Worm (Caenorhabditis elegans) whole organism, early embryonic: ENCODE data around the gene pph-4.2.

ENCODE experiments used
- B0310.2 ChIP-seq: sonication (generic microtip); optimal IDR thresholded peaks from 2 replicates; lab custom pipeline; 2016; ENCODE audit warnings: mild to moderate bottlenecking, missing genetic modification characterization, missing compliant biosample characterization
- F13C5.2 ChIP-seq: sonication (generic microtip); optimal IDR thresholded peaks from 2 replicates; lab custom pipeline; 2017; ENCODE audit warnings: mild to moderate bottlenecking, missing genetic modification characterization, inconsistent platforms, missing compliant biosample characterization
- aly-1 ChIP-seq: sonication (generic microtip); optimal IDR thresholded peaks from 2 replicates; lab custom pipeline; 2016; ENCODE audit warnings: missing genetic modification characterization, missing compliant biosample characterization
- ama-1 ChIP-seq: fragments of 150-350 bp; optimal IDR thresholded peaks from 2 replicates; lab custom pipeline; 2014
- ceh-13 ChIP-seq: fragments of 200-800 bp; sonication (Bioruptor generic); optimal IDR thresholded peaks from 2 replicates; lab custom pipeline; 2018; ENCODE audit warnings: mild to moderate bottlenecking, missing genetic modification characterization, missing compliant biosample characterization
- ceh-36 ChIP-seq: sonication (generic microtip); optimal IDR thresholded peaks from 2 replicates; lab custom pipeline; 2016; ENCODE audit warnings: missing genetic modification characterization, inconsistent platforms, missing compliant biosample characterization
- ets-7 ChIP-seq: sonication (generic microtip); optimal IDR thresholded peaks from 2 replicates; lab custom pipeline; 2016; ENCODE audit warnings: missing genotype, missing genetic modification characterization, missing compliant biosample characterization
- flt-1 ChIP-seq: fragments of 200-800 bp; sonication (Bioruptor generic); IDR thresholded peaks from 2 replicates; pipeline ENCODE4 v1.3.6; 2022; ENCODE audit warnings: missing genetic modification characterization, missing compliant biosample characterization
- hmbx-1 ChIP-seq: sonication (generic microtip); optimal IDR thresholded peaks from 2 replicates; lab custom pipeline; 2016; ENCODE audit warnings: mild to moderate bottlenecking, missing genetic modification characterization, missing compliant biosample characterization
- hmg-4 ChIP-seq: fragments of 200-800 bp; sonication (Bioruptor generic); optimal IDR thresholded peaks from 2 replicates; lab custom pipeline; 2018; ENCODE audit warnings: mild to moderate bottlenecking, missing genetic modification characterization, missing compliant biosample characterization
- hnd-1 ChIP-seq: sonication (generic microtip); optimal IDR thresholded peaks from 2 replicates; lab custom pipeline; 2016; ENCODE audit warnings: missing genetic modification characterization, missing compliant biosample characterization
- pes-1 ChIP-seq: fragments of 200-800 bp; sonication (Bioruptor generic); IDR thresholded peaks from 2 replicates; pipeline ENCODE4 v1.3.6; 2022; ENCODE audit warnings: missing genetic modification reagents, missing genetic modification characterization, missing compliant biosample characterization
- scrt-1 ChIP-seq: fragments of 200-800 bp; sonication (Bioruptor generic); IDR thresholded peaks from 2 replicates; pipeline ENCODE4 v1.3.6; 2022; ENCODE audit warnings: missing genetic modification characterization, missing compliant biosample characterization
- sea-1 ChIP-seq: fragments of 200-800 bp; sonication (Bioruptor generic); conservative IDR thresholded peaks from 2 replicates; pipeline ENCODE4 v1.3.6; 2022; ENCODE audit warnings: missing genetic modification characterization, missing compliant biosample characterization
- tbx-11 ChIP-seq: fragments of 200-800 bp; sonication (Bioruptor generic); IDR thresholded peaks from 2 replicates; pipeline ENCODE4 v1.3.6; 2022; ENCODE audit warnings: missing genetic modification characterization, missing compliant biosample characterization
- tbx-37 ChIP-seq: fragments of 200-800 bp; sonication (Bioruptor generic); conservative IDR thresholded peaks from 2 replicates; pipeline ENCODE4 v1.3.6; 2022; ENCODE audit warnings: missing genetic modification reagents, missing genetic modification characterization, missing compliant biosample characterization
- tra-4 ChIP-seq: sonication (generic microtip); optimal IDR thresholded peaks from 2 replicates; lab custom pipeline; 2017; ENCODE audit warnings: missing genetic modification characterization, missing compliant biosample characterization

Gene pph-4.2

ce11 chrIII:12377198-12377662, at the start of gene pph-4.2:
pph-4.2 (minus strand) TSS chrIII:12377248.
- TF ChIP-seq tbx-37 (GFP tag; lab: Robert Waterston, UW), result no peak
- no peak for TF ChIP-seq tbx-11 (GFP tag; lab: Robert Waterston, UW)
- TF ChIP-seq hmbx-1, result no peak
- TF ChIP-seq B0310.2 (tag; lab: Kevin White, UChicago), result no peak
- TF ChIP-seq hmg-4 (GFP tag; lab: Kevin White, UChicago), result no peak
- no peak for TF ChIP-seq hnd-1 (tag; lab: Kevin White, UChicago)
- TF ChIP-seq scrt-1 (GFP tag; lab: Robert Waterston, UW), result no peak

DNA sequence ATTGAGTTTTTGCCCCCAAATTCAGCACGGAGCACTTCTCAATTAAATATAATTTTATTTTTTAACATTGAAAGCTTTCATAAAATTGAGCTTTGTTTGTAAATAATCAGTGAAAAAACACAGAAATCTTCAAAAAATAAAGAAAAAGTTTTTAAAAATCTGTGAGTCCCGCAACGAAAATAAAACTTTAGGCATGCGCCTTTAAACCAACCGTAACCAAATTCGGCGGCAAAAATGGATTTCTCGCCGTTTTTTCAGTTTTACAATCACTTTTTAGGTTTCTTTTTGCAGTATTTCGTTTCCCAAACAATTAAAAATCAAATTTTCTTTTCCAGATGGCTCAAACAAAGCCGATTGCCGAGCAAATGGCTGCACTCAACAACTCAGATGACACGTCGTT, 49.5 kb upstream of the pph-4.2 start, which contains the start of gene pie-1:
TSS of gene pie-1 (plus strand) at position 336 of the 400 bp plus-strand sequence.
- TF ChIP-seq ceh-36 (no peak), hnd-1 (tag; lab: Kevin White, UChicago) (no peak), hmbx-1 (no peak), B0310.2 (tag; lab: Kevin White, UChicago) (no peak), F13C5.2 (tag; lab: Kevin White, UChicago) (no peak), ceh-13 (GFP tag; lab: Kevin White, UChicago) (no peak), scrt-1 (GFP tag; lab: Robert Waterston, UW) (no peak), tbx-11 (GFP tag; lab: Robert Waterston, UW) (no peak), pes-1 (GFP tag; lab: Robert Waterston, UW) (no peak), ama-1 (lab: Kevin White, UChicago) (no peak), tbx-37 (GFP tag; lab: Robert Waterston, UW) (no peak), hmg-4 (GFP tag; lab: Kevin White, UChicago) (no peak), tra-4 (tag; lab: Kevin White, UChicago) (no peak), flt-1 (no peak)

ce11 chrIII:12425846-12426405, 48.9 kb upstream of the pph-4.2 start:
- no peak for TF ChIP-seq ets-7 (tag; lab: Kevin White, UChicago)

DNA sequence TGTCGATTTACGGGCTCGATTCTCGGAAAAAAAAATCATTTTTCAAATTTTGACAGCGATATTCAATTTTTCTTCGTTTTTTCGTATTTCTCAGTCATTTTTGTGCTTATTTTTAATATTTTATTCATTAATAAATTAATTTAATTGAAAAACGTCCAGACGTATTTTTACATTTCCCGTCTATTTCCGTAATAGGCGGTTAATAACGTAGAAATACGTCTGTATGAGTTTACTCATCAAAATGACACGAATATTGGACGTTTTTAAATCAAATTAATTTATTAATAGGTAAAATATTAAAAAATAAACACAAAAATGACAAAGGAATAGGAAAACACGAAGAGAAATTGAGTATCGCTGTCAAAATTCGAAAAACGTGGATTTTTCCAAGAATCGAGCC, 47.6 kb upstream of the pph-4.2 start:
- TF ChIP-seq ceh-36 (no peak), tra-4 (tag; lab: Kevin White, UChicago) (no peak), ets-7 (tag; lab: Kevin White, UChicago) (no peak), ceh-13 (GFP tag; lab: Kevin White, UChicago) (no peak), ama-1 (lab: Kevin White, UChicago) (no peak), scrt-1 (GFP tag; lab: Robert Waterston, UW) (no peak), hmg-4 (GFP tag; lab: Kevin White, UChicago) (no peak), F13C5.2 (tag; lab: Kevin White, UChicago) (no peak), pes-1 (GFP tag; lab: Robert Waterston, UW) (no peak), sea-1 (GFP tag; lab: Robert Waterston, UW) (no peak), hnd-1 (tag; lab: Kevin White, UChicago) (no peak), aly-1 (tag; lab: Kevin White, UChicago) (no peak), flt-1 (no peak), tbx-11 (GFP tag; lab: Robert Waterston, UW) (no peak), hmbx-1 (no peak)

DNA sequence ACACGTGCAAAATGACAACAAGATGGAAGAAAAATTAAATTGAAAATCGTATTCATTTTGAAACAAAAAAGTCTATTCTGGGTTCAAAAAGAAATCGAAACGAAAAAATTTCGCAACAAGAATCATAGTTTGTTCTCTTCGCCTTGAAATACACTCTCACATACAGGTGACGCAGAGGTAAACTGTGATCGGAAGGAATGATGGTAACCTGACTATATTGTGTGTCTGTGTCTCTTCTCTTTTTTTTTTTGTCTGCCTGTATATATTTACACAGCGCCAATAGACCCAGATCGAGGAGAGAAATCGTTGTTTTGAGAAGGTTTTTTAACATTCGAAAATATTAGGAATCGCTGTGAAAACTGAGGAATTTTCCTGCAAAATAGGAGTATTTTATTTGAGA, 47.0 kb upstream of the pph-4.2 start:
- no peak for TF ChIP-seq sea-1 (GFP tag; lab: Robert Waterston, UW)

DNA sequence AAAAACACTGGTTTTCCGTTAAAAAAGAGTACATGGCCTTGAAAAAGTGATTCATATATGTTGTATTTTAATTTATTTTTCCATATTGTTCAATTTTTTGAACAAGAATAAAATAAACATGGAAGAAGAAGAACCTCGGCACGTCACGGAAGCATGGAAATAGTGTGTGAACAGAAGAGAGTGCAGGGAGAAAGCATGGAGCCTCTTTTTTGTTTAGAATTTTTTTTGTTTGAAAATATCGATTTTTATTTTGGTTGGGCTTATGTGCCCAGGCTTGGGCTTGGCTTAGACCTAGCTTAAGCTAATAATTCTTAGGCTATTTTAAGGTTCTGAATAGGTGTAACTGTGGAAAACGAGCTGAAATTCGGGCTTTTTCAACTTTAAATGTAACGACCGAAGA, 44.7 kb upstream of the pph-4.2 start, which contains the start of gene tat-1:
TSS of gene tat-1 (minus strand) at position 11 of the 400 bp plus-strand sequence.
- TF ChIP-seq hmbx-1 (no peak), flt-1 (no peak), ceh-13 (GFP tag; lab: Kevin White, UChicago) (no peak), aly-1 (tag; lab: Kevin White, UChicago) (no peak), F13C5.2 (tag; lab: Kevin White, UChicago) (no peak), scrt-1 (GFP tag; lab: Robert Waterston, UW) (no peak), pes-1 (GFP tag; lab: Robert Waterston, UW) (no peak), sea-1 (GFP tag; lab: Robert Waterston, UW) (no peak), ama-1 (lab: Kevin White, UChicago) (no peak), hnd-1 (tag; lab: Kevin White, UChicago) (no peak), hmg-4 (GFP tag; lab: Kevin White, UChicago) (no peak), tra-4 (tag; lab: Kevin White, UChicago) (no peak), B0310.2 (tag; lab: Kevin White, UChicago) (no peak), ets-7 (tag; lab: Kevin White, UChicago) (no peak), tbx-11 (GFP tag; lab: Robert Waterston, UW) (no peak), tbx-37 (GFP tag; lab: Robert Waterston, UW) (no peak)

DNA sequence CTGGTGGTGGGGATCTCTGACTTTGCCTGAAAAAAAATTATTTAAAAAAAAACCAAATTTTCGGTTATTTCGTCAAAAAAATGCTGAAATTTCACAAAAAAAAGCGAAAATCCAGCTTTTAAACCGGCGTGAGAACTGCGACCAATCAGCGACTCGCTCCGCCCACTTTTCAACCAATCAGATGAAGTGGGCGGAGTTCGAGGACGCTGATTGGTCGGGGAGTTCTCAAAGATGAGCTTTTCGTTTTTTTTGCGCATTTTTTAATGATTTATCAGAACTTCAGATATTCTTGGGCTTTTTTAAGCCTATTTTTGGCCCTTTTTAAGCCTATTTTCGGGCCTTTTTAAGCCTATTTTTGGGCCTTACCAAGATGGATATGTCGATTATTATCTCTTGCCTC, 43.2 kb upstream of the pph-4.2 start:
- TF ChIP-seq ceh-13 (GFP tag; lab: Kevin White, UChicago) (no peak), ama-1 (lab: Kevin White, UChicago) (no peak), pes-1 (GFP tag; lab: Robert Waterston, UW) (no peak), scrt-1 (GFP tag; lab: Robert Waterston, UW) (no peak), hmbx-1 (no peak), B0310.2 (tag; lab: Kevin White, UChicago) (no peak)

ce11 chrIII:12414533-12414932, 37.5 kb upstream of the pph-4.2 start:
- no peak for TF ChIP-seq hmbx-1
- TF ChIP-seq ama-1 (lab: Kevin White, UChicago), result no peak
- no peak for TF ChIP-seq ets-7 (tag; lab: Kevin White, UChicago)
- no peak for TF ChIP-seq ceh-13 (GFP tag; lab: Kevin White, UChicago)
- no peak for TF ChIP-seq hnd-1 (tag; lab: Kevin White, UChicago)
- no peak for TF ChIP-seq ceh-36
- TF ChIP-seq scrt-1 (GFP tag; lab: Robert Waterston, UW), result no peak
- no peak for TF ChIP-seq aly-1 (tag; lab: Kevin White, UChicago)
- no peak for TF ChIP-seq tra-4 (tag; lab: Kevin White, UChicago)
- TF ChIP-seq tbx-11 (GFP tag; lab: Robert Waterston, UW), result no peak
- TF ChIP-seq tbx-37 (GFP tag; lab: Robert Waterston, UW), result no peak
- no peak for TF ChIP-seq flt-1
